Fruit fly (Drosophila melanogaster) whole organism, embryonic: ENCODE data around the gene mRpS31.

Experiments
- ATbp ChIP-seq: fragments of 200-800 bp; sonication (Bioruptor generic); optimal IDR thresholded peaks from 2 replicates; lab custom pipeline; 2017; ENCODE audit warnings: missing biosample characterization, mild to moderate bottlenecking, missing genetic modification characterization, missing genetic modification reagents
- Abd-B ChIP-seq: fragments of 200-800 bp; sonication (Bioruptor generic); optimal IDR thresholded peaks from 2 replicates; lab custom pipeline; 2018; ENCODE audit warnings: missing biosample characterization, mild to moderate bottlenecking, missing genetic modification characterization, moderate library complexity
- Adf1 ChIP-seq: fragments of 200-800 bp; sonication (Bioruptor generic); IDR thresholded peaks from 2 replicates; pipeline ENCODE4 v1.3.6; 2022; ENCODE audit warnings: missing biosample characterization, missing genetic modification characterization
- BEAF-32 ChIP-seq: fragments of 200-800 bp; sonication (Bioruptor generic); optimal IDR thresholded peaks from 3 replicates; lab custom pipeline; 2017; ENCODE audit warnings: missing biosample characterization, missing genetic modification characterization, mild to moderate bottlenecking, moderate library complexity, missing genetic modification reagents
- CG10543 ChIP-seq: fragments of 200-800 bp; sonication (Bioruptor generic); optimal IDR thresholded peaks from 3 replicates; lab custom pipeline; 2017; ENCODE audit warnings: missing biosample characterization, mild to moderate bottlenecking, missing genetic modification characterization, moderate library complexity
- CG11695 ChIP-seq: fragments of 200-800 bp; sonication (Bioruptor generic); IDR thresholded peaks from 3 replicates; pipeline ENCODE4 v1.3.6; 2022; ENCODE audit warnings: missing biosample characterization, missing genetic modification characterization
- CG1233 ChIP-seq: fragments of 200-800 bp; sonication (Bioruptor generic); optimal IDR thresholded peaks from 4 replicates; lab custom pipeline; 2018; ENCODE audit warnings: missing biosample characterization, mild to moderate bottlenecking, missing genetic modification characterization
- CG12769 ChIP-seq: fragments of 200-800 bp; sonication (Bioruptor generic); optimal IDR thresholded peaks from 2 replicates; lab custom pipeline; 2019; ENCODE audit warnings: missing biosample characterization, mild to moderate bottlenecking, missing genetic modification characterization, moderate library complexity
- CG12942 ChIP-seq: fragments of 200-800 bp; sonication (Bioruptor generic); optimal IDR thresholded peaks from 3 replicates; lab custom pipeline; 2016; ENCODE audit warnings: missing biosample characterization, missing genetic modification characterization
- CG13287 ChIP-seq: fragments of 200-800 bp; sonication (Bioruptor generic); IDR thresholded peaks from 2 replicates; pipeline ENCODE4 v1.3.6; 2022; ENCODE audit warnings: missing biosample characterization, missing genetic modification characterization; ENCODE audit not compliant: partially characterized antibody
- CG14014 ChIP-seq: fragments of 200-800 bp; sonication (Bioruptor generic); IDR thresholded peaks from 2 replicates; pipeline ENCODE4 v1.3.6; 2022; ENCODE audit warnings: missing biosample characterization, missing genetic modification characterization
- CG14050 ChIP-seq: fragments of 200-800 bp; sonication (Bioruptor generic); IDR thresholded peaks from 3 replicates; pipeline ENCODE4 v1.3.6; 2022; ENCODE audit warnings: missing biosample characterization, missing genetic modification characterization
- CG17361 ChIP-seq: fragments of 200-800 bp; sonication (Bioruptor generic); IDR thresholded peaks from 3 replicates; pipeline ENCODE4 v1.3.6; 2022; ENCODE audit warnings: missing biosample characterization, missing genetic modification characterization
- CG3065 ChIP-seq: fragments of 200-800 bp; sonication (Bioruptor generic); optimal IDR thresholded peaks from 2 replicates; lab custom pipeline; 2016; ENCODE audit warnings: missing biosample characterization, missing genetic modification characterization
- CG42726 ChIP-seq: fragments of 200-800 bp; sonication (Bioruptor generic); IDR thresholded peaks from 2 replicates; pipeline ENCODE4 v1.3.6; 2022; ENCODE audit warnings: missing biosample characterization, missing genetic modification characterization; ENCODE audit not compliant: partially characterized antibody
- CG4404 ChIP-seq: fragments of 200-800 bp; sonication (Bioruptor generic); IDR thresholded peaks from 2 replicates; pipeline ENCODE4 v1.3.6; 2022; ENCODE audit warnings: missing biosample characterization, missing genetic modification characterization
- CG8281 ChIP-seq: fragments of 200-800 bp; sonication (Bioruptor generic); optimal IDR thresholded peaks from 2 replicates; lab custom pipeline; 2018; ENCODE audit warnings: missing biosample characterization, mild to moderate bottlenecking, missing genetic modification characterization, moderate library complexity
- CG8290 ChIP-seq, 3 experiments: fragments of 200-800 bp; sonication (Bioruptor generic); optimal IDR thresholded peaks; 2 replicates each; lab custom pipeline; 2016 to 2019; ENCODE audit warnings: missing biosample characterization in 3 of 3, missing genetic modification characterization in 3 of 3, mild to moderate bottlenecking in 2 of 3, moderate library complexity in 1 of 3
- CG9876 ChIP-seq: fragments of 200-800 bp; sonication (Bioruptor generic); optimal IDR thresholded peaks from 2 replicates; lab custom pipeline; 2016; ENCODE audit warnings: missing biosample characterization, missing genetic modification characterization
- D19A ChIP-seq: fragments of 200-800 bp; optimal IDR thresholded peaks from 3 replicates; lab custom pipeline; 2019; ENCODE audit warnings: missing biosample characterization, mild to moderate bottlenecking, missing genetic modification characterization, moderate library complexity
- Ets97D ChIP-seq: fragments of 200-800 bp; sonication (Bioruptor generic); optimal IDR thresholded peaks from 3 replicates; lab custom pipeline; 2016; ENCODE audit warnings: missing biosample characterization, missing genetic modification characterization
- Max ChIP-seq: fragments of 200-800 bp; sonication (Bioruptor generic); optimal IDR thresholded peaks from 2 replicates; lab custom pipeline; 2016; ENCODE audit warnings: missing biosample characterization, mild to moderate bottlenecking, missing genetic modification characterization
- Oaz ChIP-seq: fragments of 200-800 bp; sonication (Bioruptor generic); IDR thresholded peaks from 2 replicates; pipeline ENCODE4 v1.3.6; 2022; ENCODE audit warnings: missing biosample characterization, missing genetic modification characterization
- Opbp ChIP-seq: fragments of 200-800 bp; sonication (Bioruptor generic); IDR thresholded peaks from 3 replicates; pipeline ENCODE4 v1.3.6; 2022; ENCODE audit warnings: missing biosample characterization, missing genetic modification characterization; ENCODE audit not compliant: partially characterized antibody
- Vsx1 ChIP-seq: fragments of 200-800 bp; sonication (Bioruptor generic); optimal IDR thresholded peaks from 2 replicates; lab custom pipeline; 2017; ENCODE audit warnings: missing biosample characterization, mild to moderate bottlenecking, missing genetic modification characterization, missing genetic modification reagents
- Xbp1 ChIP-seq: fragments of 200-800 bp; sonication (Bioruptor generic); optimal IDR thresholded peaks from 3 replicates; lab custom pipeline; 2016; ENCODE audit warnings: missing biosample characterization, mild to moderate bottlenecking, missing genetic modification characterization
- bbx ChIP-seq: fragments of 200-800 bp; sonication (Bioruptor generic); IDR thresholded peaks from 2 replicates; pipeline ENCODE4 v1.3.6; 2022; ENCODE audit warnings: missing biosample characterization, missing genetic modification characterization; ENCODE audit not compliant: partially characterized antibody
- bigmax ChIP-seq: fragments of 200-800 bp; sonication (Bioruptor generic); optimal IDR thresholded peaks from 2 replicates; lab custom pipeline; 2018; ENCODE audit warnings: missing biosample characterization, mild to moderate bottlenecking, missing genetic modification characterization
- caup ChIP-seq: fragments of 200-800 bp; sonication (Bioruptor generic); optimal IDR thresholded peaks from 3 replicates; lab custom pipeline; 2017; ENCODE audit warnings: missing biosample characterization, mild to moderate bottlenecking, missing genetic modification characterization, moderate library complexity; ENCODE audit not compliant: severe bottlenecking
- chinmo ChIP-seq: fragments of 200-800 bp; sonication (Bioruptor generic); IDR thresholded peaks from 4 replicates; pipeline ENCODE4 v1.3.6; 2022; ENCODE audit warnings: missing biosample characterization, missing genetic modification characterization; ENCODE audit not compliant: partially characterized antibody
- corto ChIP-seq: fragments of 200-800 bp; sonication (Bioruptor generic); optimal IDR thresholded peaks from 2 replicates; lab custom pipeline; 2016; ENCODE audit warnings: missing biosample characterization, mild to moderate bottlenecking, missing genetic modification characterization, moderate library complexity
- eve ChIP-seq, 2 experiments: fragments of >200 bp; optimal IDR thresholded peaks; 2 replicates each; lab custom pipeline; 2017; ENCODE audit warnings: missing biosample characterization in 2 of 2, missing genetic modification characterization in 2 of 2
- grn ChIP-seq: fragments of 200-800 bp; sonication (Bioruptor generic); optimal IDR thresholded peaks from 3 replicates; lab custom pipeline; 2017; ENCODE audit warnings: missing biosample characterization, missing genetic modification characterization
- h ChIP-seq: fragments of >200 bp; optimal IDR thresholded peaks from 2 replicates; lab custom pipeline; 2017
- insv ChIP-seq, 2 experiments: fragments of 200-800 bp; sonication (Bioruptor generic); optimal IDR thresholded peaks; 3 replicates each; lab custom pipeline; 2016 to 2018; ENCODE audit warnings: missing biosample characterization in 2 of 2, missing genetic modification characterization in 2 of 2
- kni ChIP-seq: fragments of 200-800 bp; sonication (Bioruptor generic); optimal IDR thresholded peaks from 3 replicates; lab custom pipeline; 2017; ENCODE audit warnings: mild to moderate bottlenecking, missing biosample characterization, missing genetic modification reagents, missing genetic modification characterization
- lola ChIP-seq, 3 experiments: fragments of >200 bp in 2 of 3; fragments of 200-800 bp in 1 of 3; sonication (Bioruptor generic) in 1 of 3; optimal IDR thresholded peaks; 2 replicates each; lab custom pipeline; 2017 to 2019; ENCODE audit warnings: missing biosample characterization in 3 of 3, missing genetic modification characterization in 3 of 3, mild to moderate bottlenecking in 1 of 3, moderate library complexity in 1 of 3
- nerfin-1 ChIP-seq: fragments of 200-800 bp; sonication (Bioruptor generic); optimal IDR thresholded peaks from 3 replicates; lab custom pipeline; 2019; ENCODE audit warnings: missing biosample characterization, mild to moderate bottlenecking, missing genetic modification characterization, moderate library complexity
- onecut ChIP-seq: fragments of 200-800 bp; sonication (Bioruptor generic); IDR thresholded peaks from 2 replicates; pipeline ENCODE4 v1.3.6; 2022; ENCODE audit warnings: missing biosample characterization, missing genetic modification characterization
- p53 ChIP-seq: fragments of 200-800 bp; sonication (Bioruptor generic); optimal IDR thresholded peaks from 2 replicates; lab custom pipeline; 2016; ENCODE audit warnings: missing biosample characterization, missing genetic modification characterization
- peb ChIP-seq: fragments of 200-800 bp; sonication (Bioruptor generic); IDR thresholded peaks from 2 replicates; pipeline ENCODE4 v1.3.6; 2022; ENCODE audit warnings: missing biosample characterization, missing genetic modification characterization
- scrt ChIP-seq: fragments of 200-800 bp; sonication (Bioruptor generic); optimal IDR thresholded peaks from 2 replicates; lab custom pipeline; 2018; ENCODE audit warnings: missing biosample characterization, mild to moderate bottlenecking, missing genetic modification characterization, moderate library complexity
- sd ChIP-seq: fragments of 200-800 bp; sonication (Bioruptor generic); optimal IDR thresholded peaks from 3 replicates; lab custom pipeline; 2018; ENCODE audit warnings: missing biosample characterization, mild to moderate bottlenecking, missing genetic modification characterization, moderate library complexity
- twi ChIP-seq: fragments of 200-800 bp; optimal IDR thresholded peaks from 2 replicates; lab custom pipeline; 2019; ENCODE audit warnings: missing biosample characterization, mild to moderate bottlenecking, missing genetic modification characterization, moderate library complexity
- wor ChIP-seq: fragments of 200-800 bp; sonication (Bioruptor generic); IDR thresholded peaks from 2 replicates; pipeline ENCODE4 v1.3.6; 2022; ENCODE audit warnings: missing biosample characterization, missing genetic modification characterization
- z ChIP-seq: fragments of 200-800 bp; sonication (Bioruptor generic); IDR thresholded peaks from 3 replicates; pipeline ENCODE4 v1.3.6; 2022; ENCODE audit warnings: missing biosample characterization, missing genetic modification characterization
- zfh1 ChIP-seq: fragments of 200-800 bp; sonication (Bioruptor generic); IDR thresholded peaks from 3 replicates; pipeline ENCODE4 v1.3.6; 2022; ENCODE audit warnings: missing biosample characterization, missing genetic modification characterization

Gene mRpS31

dm6 chr3L:16042080-16042344 lies 37.0 kb downstream of the mRpS31 start:
- TF ChIP-seq D19A (tag; lab: Kevin White, UChicago) (peak; percentile 54), lola (GFP tag; optimal IDR thresholded peaks at IDR 0.05; lab: Kevin White, UChicago) (no peak)

- TF ChIP-seq CG12942 (GFP tag; lab: Kevin White, UChicago) (no peak), CG8290 (GFP tag; optimal IDR thresholded peaks at IDR 0.05; lab: Kevin White, UChicago) (no peak), CG8290 (tag; optimal IDR thresholded peaks at IDR 0.05; lab: Kevin White, UChicago) (peak in 1 of 2 experiments; percentile 5), CG4404 (GFP tag; lab: Robert Waterston, UW) (no peak), BEAF-32 (GFP tag; lab: Kevin White, UChicago) (no peak), corto (GFP tag; lab: Kevin White, UChicago) (peak; percentile 36), CG42726 (GFP tag; lab: Robert Waterston, UW) (no peak), chinmo (GFP tag; lab: Robert Waterston, UW) (peak; percentile 78; the same call in 3 of the 4 replicates), CG10543 (GFP tag; lab: Kevin White, UChicago) (peak; percentile 29), Vsx1 (GFP tag; lab: Kevin White, UChicago) (peak; percentile 21), CG1233 (GFP tag; lab: Kevin White, UChicago) (no peak), Opbp (GFP tag; lab: Robert Waterston, UW) (0 out of 3 replicates have a peak, but pooled peaks have one; percentile 26), Max (GFP tag; lab: Kevin White, UChicago) (no peak), scrt (GFP tag; lab: Kevin White, UChicago) (no peak), caup (GFP tag; lab: Kevin White, UChicago) (no peak), ATbp (GFP tag; lab: Kevin White, UChicago) (no peak), CG3065 (GFP tag; lab: Kevin White, UChicago) (no peak), h (no peak), Ets97D (GFP tag; lab: Kevin White, UChicago) (no peak), Abd-B (no peak), CG12769 (tag; lab: Kevin White, UChicago) (peak; percentile 47), zfh1 (no peak), peb (no peak), sd (peak; percentile 94), insv (GFP tag; optimal IDR thresholded peaks at IDR 0.05; lab: Kevin White, UChicago) (peak in 1 of 2 experiments; percentile 76), twi (no peak), CG11695 (GFP tag; lab: Robert Waterston, UW) (no peak), grn (GFP tag; lab: Kevin White, UChicago) (no peak), kni (GFP tag; lab: Kevin White, UChicago) (peak; percentile 4), z (GFP tag; lab: Robert Waterston, UW) (peak; percentile 60; the same call in 1 of the 3 replicates)
Observed at dm6 chr3L:16042640-16043039, 37.6 kb downstream of the mRpS31 start.

dm6 chr3L:16043045-16043781 lies 38.2 kb downstream of the mRpS31 start:
- TF ChIP-seq Adf1 (no peak), wor (GFP tag; lab: Robert Waterston, UW) (0 out of 2 replicates have a peak, but pooled peaks have one; percentile 35), CG13287 (GFP tag; lab: Robert Waterston, UW) (no peak), p53 (GFP tag; lab: Kevin White, UChicago) (no peak), Oaz (GFP tag; lab: Robert Waterston, UW) (no peak), CG14014 (GFP tag; lab: Robert Waterston, UW) (peak; percentile 15; the same call in 1 of the 2 replicates), eve (GFP tag; optimal IDR thresholded peaks at IDR 0.05; lab: Kevin White, UChicago) (no peak), CG8281 (no peak), CG9876 (GFP tag; lab: Kevin White, UChicago) (no peak), CG17361 (GFP tag; lab: Robert Waterston, UW) (peak; percentile 76; the same call in 2 of the 3 replicates), onecut (no peak), nerfin-1 (peak; percentile 29), Xbp1 (GFP tag; lab: Kevin White, UChicago) (no peak), bigmax (GFP tag; lab: Kevin White, UChicago) (no peak), bbx (GFP tag; lab: Robert Waterston, UW) (no peak), CG14050 (no peak), grn (GFP tag; lab: Kevin White, UChicago) (peak; percentile 13)
